Fruit fly (Drosophila melanogaster) whole organism, embryonic: Measurements from ENCODE around the gene CG7914.
A peak's percentile ranks its signal among the peaks of the same experiment; 100 is the strongest.

ENCODE experiments used
- ATbp ChIP-seq: fragments of 200-800 bp; sonication (Bioruptor generic); optimal IDR thresholded peaks from 2 replicates; lab custom pipeline; 2017; ENCODE audit warnings: missing biosample characterization, mild to moderate bottlenecking, missing genetic modification characterization, missing genetic modification reagents
- Atf-2 ChIP-seq: fragments of 200-800 bp; sonication (Bioruptor generic); optimal IDR thresholded peaks from 2 replicates; lab custom pipeline; 2016; ENCODE audit warnings: missing biosample characterization, missing genetic modification characterization
- Atf3 ChIP-seq: fragments of 200-800 bp; sonication (Bioruptor generic); optimal IDR thresholded peaks from 3 replicates; lab custom pipeline; 2016; ENCODE audit warnings: missing biosample characterization, missing genetic modification characterization
- CG11504 ChIP-seq: fragments of 200-800 bp; sonication (Bioruptor generic); optimal IDR thresholded peaks from 3 replicates; lab custom pipeline; 2019; ENCODE audit warnings: missing biosample characterization, mild to moderate bottlenecking, missing genetic modification characterization, moderate library complexity
- CG12219 ChIP-seq: fragments of 200-800 bp; sonication (Bioruptor generic); optimal IDR thresholded peaks from 3 replicates; lab custom pipeline; 2018; ENCODE audit warnings: missing biosample characterization, mild to moderate bottlenecking, missing genetic modification characterization
- CG13123 ChIP-seq: fragments of 200-800 bp; sonication (Bioruptor generic); optimal IDR thresholded peaks from 2 replicates; lab custom pipeline; 2016; ENCODE audit warnings: missing biosample characterization, missing genetic modification characterization
- CG14710 ChIP-seq: fragments of 200-800 bp; sonication (Bioruptor generic); optimal IDR thresholded peaks from 3 replicates; lab custom pipeline; 2019; ENCODE audit warnings: missing biosample characterization, mild to moderate bottlenecking, missing genetic modification characterization, moderate library complexity
- CG15601 ChIP-seq: fragments of 200-800 bp; sonication (Bioruptor generic); optimal IDR thresholded peaks from 3 replicates; lab custom pipeline; 2019; ENCODE audit warnings: missing biosample characterization, mild to moderate bottlenecking, missing genetic modification characterization, moderate library complexity
- CG1647 ChIP-seq: fragments of 200-800 bp; sonication (Bioruptor generic); optimal IDR thresholded peaks from 3 replicates; lab custom pipeline; 2016; ENCODE audit warnings: missing biosample characterization, missing genetic modification characterization
- CG17186 ChIP-seq: fragments of 200-800 bp; sonication (Bioruptor generic); optimal IDR thresholded peaks from 3 replicates; lab custom pipeline; 2017; ENCODE audit warnings: missing biosample characterization, missing genetic modification reagents, missing genetic modification characterization
- CG2678 ChIP-seq: fragments of 200-800 bp; sonication (Bioruptor generic); optimal IDR thresholded peaks from 3 replicates; lab custom pipeline; 2019; ENCODE audit warnings: missing biosample characterization, mild to moderate bottlenecking, missing genetic modification characterization, moderate library complexity
- CG3281 ChIP-seq: fragments of 200-800 bp; sonication (Bioruptor generic); optimal IDR thresholded peaks from 3 replicates; lab custom pipeline; 2017; ENCODE audit warnings: missing biosample characterization, mild to moderate bottlenecking, missing genetic modification characterization
- CG33213 ChIP-seq: fragments of 200-800 bp; sonication (Bioruptor generic); optimal IDR thresholded peaks from 3 replicates; lab custom pipeline; 2016; ENCODE audit warnings: missing biosample characterization, missing genetic modification characterization
- CG3726 ChIP-seq: fragments of 200-800 bp; sonication (Bioruptor generic); IDR thresholded peaks from 3 replicates; pipeline ENCODE4, ENCODE4 v1.3.6; 2022; ENCODE audit warnings: missing biosample characterization, missing genetic modification characterization
- CG6175 ChIP-seq: fragments of 200-800 bp; sonication (Bioruptor generic); IDR thresholded peaks from 3 replicates; pipeline ENCODE4 v1.3.6; 2022; ENCODE audit warnings: missing biosample characterization, missing genetic modification characterization
- CG7786 ChIP-seq: fragments of 200-800 bp; sonication (Bioruptor generic); optimal IDR thresholded peaks from 2 replicates; lab custom pipeline; 2016; ENCODE audit warnings: missing biosample characterization, missing genetic modification characterization
- CG9797 ChIP-seq: fragments of 200-800 bp; sonication (Bioruptor generic); optimal IDR thresholded peaks from 3 replicates; lab custom pipeline; 2018; ENCODE audit warnings: missing biosample characterization, mild to moderate bottlenecking, missing genetic modification characterization
- E2f2 ChIP-seq: fragments of 200-800 bp; sonication (Bioruptor generic); IDR thresholded peaks from 2 replicates; pipeline ENCODE4 v1.3.6; 2022; ENCODE audit warnings: missing biosample characterization, missing genetic modification characterization
- Jarid2 ChIP-seq: fragments of 200-800 bp; sonication (Bioruptor generic); optimal IDR thresholded peaks from 3 replicates; lab custom pipeline; 2017; ENCODE audit warnings: mild to moderate bottlenecking, missing biosample characterization, missing genetic modification reagents, missing genetic modification characterization
- Lhr ChIP-seq: fragments of 200-800 bp; sonication (Bioruptor generic); optimal IDR thresholded peaks from 3 replicates; lab custom pipeline; 2017; ENCODE audit warnings: mild to moderate bottlenecking, missing biosample characterization, missing genetic modification reagents, missing genetic modification characterization
- Max ChIP-seq: fragments of 200-800 bp; sonication (Bioruptor generic); optimal IDR thresholded peaks from 2 replicates; lab custom pipeline; 2016; ENCODE audit warnings: missing biosample characterization, mild to moderate bottlenecking, missing genetic modification characterization
- Mrtf ChIP-seq: fragments of 200-800 bp; sonication (Bioruptor generic); IDR thresholded peaks from 3 replicates; pipeline ENCODE4 v1.3.6; 2022; ENCODE audit warnings: missing biosample characterization, missing genetic modification characterization
- Myb ChIP-seq: fragments of 200-800 bp; sonication (Bioruptor generic); optimal IDR thresholded peaks from 2 replicates; lab custom pipeline; 2016; ENCODE audit warnings: missing biosample characterization, missing genetic modification characterization
- Optix ChIP-seq: fragments of 200-800 bp; sonication (Bioruptor generic); IDR thresholded peaks from 3 replicates; pipeline ENCODE4 v1.3.6; 2022; ENCODE audit warnings: missing biosample characterization, missing genetic modification characterization
- Pdp1 ChIP-seq, 2 experiments: fragments of 200-800 bp; sonication (Bioruptor generic); optimal IDR thresholded peaks; 3 replicates each; lab custom pipeline; 2016; ENCODE audit warnings: missing biosample characterization in 2 of 2, missing genetic modification characterization in 2 of 2, mild to moderate bottlenecking in 1 of 2, moderate library complexity in 1 of 2
- abd-A ChIP-seq: fragments of 200-800 bp; sonication (Bioruptor generic); optimal IDR thresholded peaks from 3 replicates; lab custom pipeline; 2019; ENCODE audit warnings: missing biosample characterization, mild to moderate bottlenecking, missing genetic modification characterization, moderate library complexity
- ac ChIP-seq: fragments of 200-800 bp; sonication (Bioruptor generic); optimal IDR thresholded peaks from 3 replicates; lab custom pipeline; 2017; ENCODE audit warnings: missing biosample characterization, mild to moderate bottlenecking, missing genetic modification characterization
- ase ChIP-seq: fragments of 200-800 bp; sonication (Bioruptor generic); IDR thresholded peaks from 3 replicates; pipeline ENCODE4 v1.3.6; 2022; ENCODE audit warnings: missing biosample characterization, missing genetic modification characterization
- ash1 ChIP-seq: fragments of 200-800 bp; sonication (Bioruptor generic); optimal IDR thresholded peaks from 2 replicates; lab custom pipeline; 2018; ENCODE audit warnings: missing biosample characterization, mild to moderate bottlenecking, missing genetic modification characterization
- bcd ChIP-seq: fragments of 200-800 bp; sonication (Bioruptor generic); optimal IDR thresholded peaks from 2 replicates; lab custom pipeline; 2017; ENCODE audit warnings: missing biosample characterization, mild to moderate bottlenecking, missing genetic modification characterization
- cwo ChIP-seq: fragments of 200-800 bp; sonication (Bioruptor generic); optimal IDR thresholded peaks from 3 replicates; lab custom pipeline; 2017; ENCODE audit warnings: missing biosample characterization, missing genetic modification characterization, mild to moderate bottlenecking, moderate library complexity, missing genetic modification reagents
- dysf ChIP-seq: fragments of 200-800 bp; sonication (Bioruptor generic); IDR thresholded peaks from 3 replicates; pipeline ENCODE4 v1.3.6; 2022; ENCODE audit warnings: missing biosample characterization, missing genetic modification characterization
- emc ChIP-seq: fragments of 200-800 bp; sonication (Bioruptor generic); optimal IDR thresholded peaks from 2 replicates; lab custom pipeline; 2016; ENCODE audit warnings: missing biosample characterization, missing genetic modification characterization
- fd102C ChIP-seq: fragments of 200-800 bp; sonication (Bioruptor generic); optimal IDR thresholded peaks from 2 replicates; lab custom pipeline; 2018; ENCODE audit warnings: missing biosample characterization, mild to moderate bottlenecking, missing genetic modification characterization, moderate library complexity
- fd3F ChIP-seq: fragments of 200-800 bp; sonication (Bioruptor generic); optimal IDR thresholded peaks from 2 replicates; lab custom pipeline; 2018; ENCODE audit warnings: missing biosample characterization, mild to moderate bottlenecking, missing genetic modification characterization, moderate library complexity
- gcm ChIP-seq: fragments of 200-800 bp; sonication (Bioruptor generic); optimal IDR thresholded peaks from 2 replicates; lab custom pipeline; 2019; ENCODE audit warnings: missing biosample characterization, mild to moderate bottlenecking, missing genetic modification characterization, moderate library complexity
- gcm2 ChIP-seq: fragments of 200-800 bp; sonication (Bioruptor generic); optimal IDR thresholded peaks from 2 replicates; lab custom pipeline; 2016; ENCODE audit warnings: missing biosample characterization, missing genetic modification characterization
- insv ChIP-seq, 2 experiments: fragments of 200-800 bp; sonication (Bioruptor generic); optimal IDR thresholded peaks; 3 replicates each; lab custom pipeline; 2016 to 2018; ENCODE audit warnings: missing biosample characterization in 2 of 2, missing genetic modification characterization in 2 of 2
- kni ChIP-seq: fragments of 200-800 bp; sonication (Bioruptor generic); optimal IDR thresholded peaks from 3 replicates; lab custom pipeline; 2017; ENCODE audit warnings: mild to moderate bottlenecking, missing biosample characterization, missing genetic modification reagents, missing genetic modification characterization
- pfk ChIP-seq: fragments of 200-800 bp; sonication (Bioruptor generic); optimal IDR thresholded peaks from 2 replicates; lab custom pipeline; 2018; ENCODE audit warnings: missing biosample characterization, mild to moderate bottlenecking, missing genetic modification characterization, moderate library complexity
- prd ChIP-seq, 3 experiments: fragments of >200 bp in 2 of 3; fragments of 200-800 bp in 1 of 3; sonication (Bioruptor generic) in 1 of 3; optimal IDR thresholded peaks in 2 of 3; IDR thresholded peaks in 1 of 3; 2 replicates in 2 of 3; 3 replicates in 1 of 3; pipeline versions ENCODE4 v1.3.6 to Lab custom; 2017 to 2022; ENCODE audit warnings: missing biosample characterization in 1 of 3, missing genetic modification characterization in 1 of 3
- pros ChIP-seq: fragments of 200-800 bp; sonication (Bioruptor generic); optimal IDR thresholded peaks from 3 replicates; lab custom pipeline; 2019; ENCODE audit warnings: missing biosample characterization, mild to moderate bottlenecking, missing genetic modification characterization, moderate library complexity
- run ChIP-seq: fragments of 200-800 bp; sonication (Bioruptor generic); optimal IDR thresholded peaks from 3 replicates; lab custom pipeline; 2018; ENCODE audit warnings: missing biosample characterization, mild to moderate bottlenecking, missing genetic modification characterization
- sens ChIP-seq: fragments of 200-800 bp; sonication (Bioruptor generic); peaks from one replicate; lab custom pipeline; 2016; ENCODE audit warnings: missing biosample characterization, missing genetic modification characterization
- slou ChIP-seq: fragments of 200-800 bp; sonication (Bioruptor generic); optimal IDR thresholded peaks from 3 replicates; lab custom pipeline; 2016; ENCODE audit warnings: missing biosample characterization, missing genetic modification characterization
- so ChIP-seq: fragments of 200-800 bp; sonication (Bioruptor generic); IDR thresholded peaks from 3 replicates; pipeline ENCODE4 v1.3.6; 2022; ENCODE audit warnings: missing biosample characterization, missing genetic modification characterization
- sob ChIP-seq: fragments of 200-800 bp; sonication (Bioruptor generic); IDR thresholded peaks from 2 replicates; pipeline ENCODE4 v1.3.6; 2022; ENCODE audit warnings: missing biosample characterization, missing genetic modification characterization
- vfl ChIP-seq: fragments of 200-800 bp; sonication (Bioruptor generic); optimal IDR thresholded peaks from 2 replicates; lab custom pipeline; 2016; ENCODE audit warnings: missing biosample characterization, missing genetic modification characterization
- vvl ChIP-seq: fragments of 200-800 bp; sonication (Bioruptor generic); IDR thresholded peaks from 2 replicates; pipeline ENCODE4 v1.3.6; 2022; ENCODE audit warnings: missing biosample characterization, missing genetic modification characterization

CG7914 gene

dm6 chrX:19155922-19156437 is 37.3 kb downstream of the CG7914 start (continued):
- TF ChIP-seq ase (GFP tag; lab: Robert Waterston, UW) (peak; percentile 47; the same call in 1 of the 3 replicates), Atf3 (no peak), CG12219 (GFP tag; lab: Kevin White, UChicago) (peak; percentile 51), vvl (GFP tag; lab: Robert Waterston, UW) (peak; percentile 91), CG15601 (tag; lab: Kevin White, UChicago) (peak; percentile 85), gcm (GFP tag; lab: Kevin White, UChicago) (peak; percentile 85), so (peak; percentile 61; the same call in 2 of the 3 replicates), ash1 (GFP tag; lab: Kevin White, UChicago) (no peak), fd102C (GFP tag; lab: Kevin White, UChicago) (peak; percentile 89), prd (optimal IDR thresholded peaks at IDR 0.05; lab: Kevin White, UChicago) (no peak), prd (GFP tag; IDR thresholded peaks at IDR 0.05; lab: Robert Waterston, UW) (peak; percentile 90), CG3726 (GFP tag; lab: Robert Waterston, UW) (peak; percentile 77; the same call in 2 of the 3 replicates), Max (peak; percentile 64), CG7786 (GFP tag; lab: Kevin White, UChicago) (peak; percentile 28), CG33213 (GFP tag; lab: Kevin White, UChicago) (peak; percentile 5), Myb (GFP tag; lab: Kevin White, UChicago) (no peak), CG17186 (GFP tag; lab: Kevin White, UChicago) (no peak), CG1647 (GFP tag; lab: Kevin White, UChicago) (peak; percentile 34), CG11504 (tag; lab: Kevin White, UChicago) (peak; percentile 79), ac (GFP tag; lab: Kevin White, UChicago) (peak; percentile 89), CG6175 (GFP tag; lab: Robert Waterston, UW) (peak; percentile 52; the same call in 1 of the 3 replicates), Mrtf (peak; percentile 65; the same call in 2 of the 3 replicates), ATbp (peak; percentile 56), cwo (GFP tag; lab: Kevin White, UChicago) (peak; percentile 45), emc (GFP tag; lab: Kevin White, UChicago) (no peak), CG13123 (GFP tag; lab: Kevin White, UChicago) (peak; percentile 67), sob (GFP tag; lab: Robert Waterston, UW) (peak; percentile 80), bcd (GFP tag; lab: Kevin White, UChicago) (peak; percentile 78), vfl (GFP tag; lab: Kevin White, UChicago) (peak; percentile 47), Jarid2 (peak; percentile 37), abd-A (peak; percentile 58), CG14710 (tag; lab: Kevin White, UChicago) (peak; percentile 93), insv (GFP tag; optimal IDR thresholded peaks at IDR 0.05; lab: Kevin White, UChicago) (peak in 1 of 2 experiments; percentile 2), dysf (GFP tag; lab: Robert Waterston, UW) (peak; percentile 82), E2f2 (GFP tag; lab: Robert Waterston, UW) (peak; percentile 38; the same call in 1 of the 2 replicates), sens (peak; percentile 92), run (tag; lab: Kevin White, UChicago) (peak; percentile 0), Pdp1 (GFP tag; optimal IDR thresholded peaks at IDR 0.05; lab: Kevin White, UChicago) (peak; percentile 35 to 72), pros (GFP tag; lab: Kevin White, UChicago) (peak; percentile 59), Atf-2 (GFP tag; lab: Kevin White, UChicago) (no peak), pfk (GFP tag; lab: Kevin White, UChicago) (peak; percentile 60), CG9797 (GFP tag; lab: Kevin White, UChicago) (no peak), slou (GFP tag; lab: Kevin White, UChicago) (peak; percentile 34), kni (peak; percentile 92), CG2678 (tag; lab: Kevin White, UChicago) (peak; percentile 85), Lhr (GFP tag; lab: Kevin White, UChicago) (peak; percentile 64), fd3F (GFP tag; lab: Kevin White, UChicago) (peak; percentile 25), Optix (peak; percentile 51; the same call in 1 of the 3 replicates), CG3281 (GFP tag; lab: Kevin White, UChicago) (peak; percentile 69), gcm2 (GFP tag; lab: Kevin White, UChicago) (no peak)
